Worm (Caenorhabditis elegans) whole organism, L2 larva: ENCODE data around the gene clec-124.

Source experiments
- C34F6.9 ChIP-seq: fragments of 150-350 bp; optimal IDR thresholded peaks from 2 replicates; lab custom pipeline; 2014; ENCODE audit warnings: missing biosample characterization, missing genetic modification characterization
- F13H6.1 ChIP-seq: sonication (generic microtip); optimal IDR thresholded peaks from 2 replicates; lab custom pipeline; 2016; ENCODE audit warnings: missing genetic modification characterization, missing compliant biosample characterization
- alr-1 ChIP-seq: fragments of 150-350 bp; optimal IDR thresholded peaks from 2 replicates; lab custom pipeline; 2014; ENCODE audit warnings: missing biosample characterization, missing genetic modification characterization
- blmp-1 ChIP-seq: sonication (generic microtip); optimal IDR thresholded peaks from 2 replicates; lab custom pipeline; 2017; ENCODE audit warnings: missing genetic modification characterization, mild to moderate bottlenecking, missing compliant biosample characterization, antibody characterized with exemption, moderate library complexity; ENCODE audit not compliant: insufficient read depth
- ceh-16 ChIP-seq: fragments of 150-350 bp; optimal IDR thresholded peaks from 2 replicates; lab custom pipeline; 2014; ENCODE audit warnings: missing biosample characterization, missing genetic modification characterization
- crh-2 ChIP-seq: sonication (generic microtip); optimal IDR thresholded peaks from 2 replicates; lab custom pipeline; 2017; ENCODE audit warnings: missing biosample characterization, missing genetic modification characterization
- dmd-4 ChIP-seq: sonication (generic microtip); optimal IDR thresholded peaks from 2 replicates; lab custom pipeline; 2017; ENCODE audit warnings: missing biosample characterization, missing genetic modification characterization
- elt-3 ChIP-seq: sonication (generic microtip); optimal IDR thresholded peaks from 2 replicates; lab custom pipeline; 2017; ENCODE audit warnings: missing biosample characterization, missing genetic modification characterization
- fos-1 ChIP-seq: fragments of 150-350 bp; optimal IDR thresholded peaks from 2 replicates; lab custom pipeline; 2014; ENCODE audit warnings: missing biosample characterization, missing genetic modification characterization
- lin-13 ChIP-seq: fragments of 150-350 bp; optimal IDR thresholded peaks from 2 replicates; lab custom pipeline; 2014; ENCODE audit warnings: missing biosample characterization, missing genetic modification reagents, missing genetic modification characterization
- lin-39 ChIP-seq: fragments of 150-350 bp; optimal IDR thresholded peaks from 2 replicates; lab custom pipeline; 2014; ENCODE audit warnings: missing biosample characterization, missing genetic modification reagents, missing genetic modification characterization
- lsy-2 ChIP-seq, 2 experiments: fragments of 150-350 bp in 1 of 2; sonication (generic microtip) in 1 of 2; optimal IDR thresholded peaks; 2 replicates each; lab custom pipeline; 2014 to 2017; ENCODE audit warnings: missing biosample characterization in 2 of 2, missing genetic modification characterization in 2 of 2
- mab-5 ChIP-seq: fragments of 150-350 bp; optimal IDR thresholded peaks from 2 replicates; lab custom pipeline; 2014; ENCODE audit warnings: missing biosample characterization, missing genetic modification characterization
- mbf-1 ChIP-seq: sonication (generic microtip); optimal IDR thresholded peaks from 2 replicates; lab custom pipeline; 2017; ENCODE audit warnings: missing biosample characterization, missing genetic modification characterization
- nhr-11 ChIP-seq: fragments of 150-350 bp; optimal IDR thresholded peaks from 2 replicates; lab custom pipeline; 2014; ENCODE audit warnings: missing biosample characterization, missing genetic modification characterization
- nhr-129 ChIP-seq: fragments of 150-350 bp; optimal IDR thresholded peaks from 2 replicates; lab custom pipeline; 2014; ENCODE audit warnings: missing biosample characterization, missing genetic modification characterization
- nhr-6 ChIP-seq: fragments of 150-350 bp; optimal IDR thresholded peaks from 2 replicates; lab custom pipeline; 2014; ENCODE audit warnings: missing biosample characterization, missing genetic modification characterization
- nhr-77 ChIP-seq: fragments of 150-350 bp; optimal IDR thresholded peaks from 2 replicates; lab custom pipeline; 2014; ENCODE audit warnings: missing biosample characterization, missing genetic modification characterization
- peb-1 ChIP-seq: fragments of 150-350 bp; optimal IDR thresholded peaks from 2 replicates; lab custom pipeline; 2014; ENCODE audit warnings: missing biosample characterization, missing genetic modification characterization
- sem-4 ChIP-seq: fragments of 150-350 bp; optimal IDR thresholded peaks from 2 replicates; lab custom pipeline; 2014; ENCODE audit warnings: missing biosample characterization, missing genetic modification reagents, missing genetic modification characterization
- skn-1 ChIP-seq: sonication (generic microtip); optimal IDR thresholded peaks from 2 replicates; lab custom pipeline; 2017; ENCODE audit warnings: missing biosample characterization, missing genetic modification characterization
- sma-9 ChIP-seq, 2 experiments: fragments of 150-350 bp in 1 of 2; sonication (generic microtip) in 1 of 2; optimal IDR thresholded peaks; 2 replicates each; lab custom pipeline; 2014 to 2016; ENCODE audit warnings: missing genetic modification characterization in 2 of 2, mild to moderate bottlenecking in 1 of 2, missing biosample characterization in 1 of 2, missing compliant biosample characterization in 1 of 2, missing genetic modification reagents in 1 of 2, moderate library complexity in 1 of 2
- snpc-4 ChIP-seq: fragments of 150-350 bp; optimal IDR thresholded peaks from 2 replicates; lab custom pipeline; 2014; ENCODE audit warnings: missing biosample characterization, missing genetic modification characterization
- unc-39 ChIP-seq: fragments of 150-350 bp; optimal IDR thresholded peaks from 2 replicates; lab custom pipeline; 2014; ENCODE audit warnings: missing biosample characterization, missing genetic modification characterization
- unc-62 ChIP-seq: fragments of 150-350 bp; optimal IDR thresholded peaks from 2 replicates; lab custom pipeline; 2014; ENCODE audit warnings: missing biosample characterization, missing genetic modification reagents, missing genetic modification characterization
- ztf-11 ChIP-seq: sonication (generic microtip); optimal IDR thresholded peaks from 2 replicates; lab custom pipeline; 2017; ENCODE audit warnings: missing biosample characterization, missing genetic modification characterization

Gene clec-124

ce11 chrII:3245836-3246235 lies 3.7 kb upstream of the clec-124 start, which contains the start of gene C17F4.7 (continued):
- TF ChIP-seq elt-3 (no peak), sem-4 (no peak), lsy-2 (tag; optimal IDR thresholded peaks at IDR 0.05; lab: Kevin White, UChicago) (no peak)

- TF ChIP-seq mbf-1: no peak
- no peak for TF ChIP-seq crh-2 (tag; lab: Kevin White, UChicago)
Observed at ce11 chrII:3247556-3247955, 1.9 kb upstream of the clec-124 start.

ce11 chrII:3248043-3248718 lies 1.3 kb upstream of the clec-124 start, which contains the start of the genes fbxc-50 and C17F4.2:
Gene fbxc-50, minus strand, starts transcription at chrII:3248123.
Gene C17F4.2, plus strand, starts transcription at chrII:3248668.
- TF ChIP-seq C34F6.9 (tag; lab: Kevin White, UChicago) (no peak), nhr-11 (tag; lab: Kevin White, UChicago) (no peak), lsy-2 (tag; optimal IDR thresholded peaks at IDR 0.05; lab: Kevin White, UChicago) (no peak), mab-5 (tag; lab: Kevin White, UChicago) (no peak), crh-2 (tag; lab: Kevin White, UChicago) (no peak), nhr-77 (tag; lab: Kevin White, UChicago) (no peak), nhr-6 (tag; lab: Kevin White, UChicago) (no peak), snpc-4 (tag; lab: Kevin White, UChicago) (no peak), sem-4 (no peak), ceh-16 (tag; lab: Kevin White, UChicago) (no peak), F13H6.1 (tag; lab: Kevin White, UChicago) (no peak)
- TF ChIP-seq, all 48 proteins: peak for 0

- TF ChIP-seq ztf-11 (tag; lab: Kevin White, UChicago) (no peak), crh-2 (tag; lab: Kevin White, UChicago) (no peak), nhr-6 (tag; lab: Kevin White, UChicago) (no peak), fos-1 (no peak), unc-62 (no peak), sma-9 (GFP tag; optimal IDR thresholded peaks at IDR 0.05; lab: Kevin White, UChicago) (no peak), sma-9 (tag; optimal IDR thresholded peaks at IDR 0.05; lab: Kevin White, UChicago) (no peak), lin-13 (GFP tag; lab: Kevin White, UChicago) (no peak), lin-39 (tag; lab: Kevin White, UChicago) (no peak), unc-39 (tag; lab: Kevin White, UChicago) (no peak), nhr-129 (tag; lab: Kevin White, UChicago) (no peak), dmd-4 (tag; lab: Kevin White, UChicago) (no peak), peb-1 (tag; lab: Kevin White, UChicago) (no peak), F13H6.1 (tag; lab: Kevin White, UChicago) (no peak), blmp-1 (tag; lab: Kevin White, UChicago) (no peak)
Observed at ce11 chrII:3250195-3250594, 689 bp downstream of the clec-124 start.

- TF ChIP-seq ztf-11 (tag; lab: Kevin White, UChicago) (no peak), unc-62 (no peak)
Observed at ce11 chrII:3251782-3252181, 2.3 kb downstream of the clec-124 start.

- TF ChIP-seq fos-1 (no peak), mab-5 (tag; lab: Kevin White, UChicago) (no peak), alr-1 (no peak), snpc-4 (tag; lab: Kevin White, UChicago) (no peak), ztf-11 (tag; lab: Kevin White, UChicago) (no peak), C34F6.9 (tag; lab: Kevin White, UChicago) (no peak)
Observed at ce11 chrII:3259254-3259653, 9.7 kb downstream of the clec-124 start, which contains the start of gene gcy-19. Gene gcy-19, minus strand, starts transcription at chrII:3259354.

- TF ChIP-seq skn-1 (tag; lab: Kevin White, UChicago) (no peak), dmd-4 (tag; lab: Kevin White, UChicago) (no peak), nhr-77 (tag; lab: Kevin White, UChicago) (no peak)
Observed at ce11 chrII:3262504-3262903, 13.0 kb downstream of the clec-124 start, which contains the start of gene F02E11.2. Gene F02E11.2, plus strand, starts transcription at chrII:3262804.
